Fruit fly (Drosophila melanogaster): ENCODE measurements around the gene GlcAT-S.

Gene GlcAT-S

dm6 chr2L:9567398-9567856 is 48.8 kb upstream of the GlcAT-S start (continued):
- peak; percentile 98 for TF ChIP-seq CG18599 (GFP tag; optimal IDR thresholded peaks at IDR 0.05)
- TF ChIP-seq B-H2 (GFP tag; optimal IDR thresholded peaks at IDR 0.05), result peak; percentile 100
- peak; percentile 96 for TF ChIP-seq CG13624 (GFP tag; optimal IDR thresholded peaks at IDR 0.05)
- peak; percentile 99 for TF ChIP-seq wek (GFP tag; optimal IDR thresholded peaks at IDR 0.05)
- peak; percentile 95 for TF ChIP-seq CG12236 (GFP tag; optimal IDR thresholded peaks at IDR 0.05)
- peak; percentile 94 for TF ChIP-seq cwo (GFP tag; optimal IDR thresholded peaks at IDR 0.05)
- no peak for TF ChIP-seq h (optimal IDR thresholded peaks at IDR 0.05)
- TF ChIP-seq pb (GFP tag; optimal IDR thresholded peaks at IDR 0.05), result peak; percentile 96
- peak; percentile 63 for TF ChIP-seq Deaf1 (tag; optimal IDR thresholded peaks at IDR 0.05)
- TF ChIP-seq stwl (tag; optimal IDR thresholded peaks at IDR 0.05), result peak; percentile 69
- TF ChIP-seq CG34224 (GFP tag; IDR thresholded peaks at IDR 0.05; ENCODE audit: partially characterized antibody), result peak; percentile 45; the same call in 1 of the 3 replicates
- no peak for TF ChIP-seq Dip2 (GFP tag; IDR thresholded peaks at IDR 0.05)
- TF ChIP-seq Dref (GFP tag; IDR thresholded peaks at IDR 0.05), result peak; percentile 35; the same call in 1 of the 2 replicates
- TF ChIP-seq CG34422 (GFP tag; IDR thresholded peaks at IDR 0.05), result peak; percentile 93
- TF ChIP-seq ap (GFP tag; IDR thresholded peaks at IDR 0.05), result peak; percentile 94
- peak; percentile 91 for TF ChIP-seq CG16863 (GFP tag; optimal IDR thresholded peaks at IDR 0.05)
- TF ChIP-seq toy (GFP tag; IDR thresholded peaks at IDR 0.05), result peak; percentile 85
- TF ChIP-seq CG11456 (GFP tag; IDR thresholded peaks at IDR 0.05), result peak; percentile 98
- TF ChIP-seq Hsf (GFP tag; optimal IDR thresholded peaks at IDR 0.05), result peak; percentile 95
- TF ChIP-seq nerfin-1 (tag; optimal IDR thresholded peaks at IDR 0.05), result peak; percentile 95
- peak; percentile 84 for TF ChIP-seq fu2 (GFP tag; optimal IDR thresholded peaks at IDR 0.05)
- TF ChIP-seq HmgD (GFP tag; optimal IDR thresholded peaks at IDR 0.05), result peak; percentile 89
- peak; percentile 81 for TF ChIP-seq Sry-β (GFP tag; optimal IDR thresholded peaks at IDR 0.05)
- TF ChIP-seq CG11093 (GFP tag; IDR thresholded peaks at IDR 0.05), result peak; percentile 33; the same call in 1 of the 3 replicates
- TF ChIP-seq CHES-1-like (GFP tag; optimal IDR thresholded peaks at IDR 0.05), result peak; percentile 97
- TF ChIP-seq bbx (GFP tag; IDR thresholded peaks at IDR 0.05; ENCODE audit: partially characterized antibody), result no peak
- peak; percentile 83 for TF ChIP-seq lbe (GFP tag; optimal IDR thresholded peaks at IDR 0.05)
- TF ChIP-seq CG1602 (GFP tag; optimal IDR thresholded peaks at IDR 0.05), result peak; percentile 82
- TF ChIP-seq nerfin-2 (GFP tag; IDR thresholded peaks at IDR 0.05; ENCODE audit: partially characterized antibody), result no peak
- peak; percentile 96 for TF ChIP-seq Sox102F (GFP tag; optimal IDR thresholded peaks at IDR 0.05)
- TF ChIP-seq sens (GFP tag), result peak; percentile 99
- TF ChIP-seq lab (GFP tag; optimal IDR thresholded peaks at IDR 0.05), result peak; percentile 100
- peak; percentile 89 for TF ChIP-seq CG4820 (GFP tag; optimal IDR thresholded peaks at IDR 0.05)
- peak; percentile 99 for TF ChIP-seq Ets65A (GFP tag)
- TF ChIP-seq grau (tag; optimal IDR thresholded peaks at IDR 0.05), result peak; percentile 95
- no peak for TF ChIP-seq zen2 (GFP tag; IDR thresholded peaks at IDR 0.05; ENCODE audit: partially characterized antibody)
- TF ChIP-seq org-1 (GFP tag; optimal IDR thresholded peaks at IDR 0.05), result peak; percentile 98
- peak; percentile 99 for TF ChIP-seq CG4707 (GFP tag; optimal IDR thresholded peaks at IDR 0.05)
- peak; percentile 97 for TF ChIP-seq Dbx (GFP tag; IDR thresholded peaks at IDR 0.05)
- peak; percentile 100 for TF ChIP-seq BtbVII (GFP tag; optimal IDR thresholded peaks at IDR 0.05)
- peak; percentile 99 for TF ChIP-seq CG33213 (GFP tag; optimal IDR thresholded peaks at IDR 0.05)
- TF ChIP-seq Fer3 (tag; optimal IDR thresholded peaks at IDR 0.05), result peak; percentile 99
- peak; percentile 95 for TF ChIP-seq Adf1 (GFP tag; IDR thresholded peaks at IDR 0.05)
- peak; percentile 95 for TF ChIP-seq CG31365 (tag; optimal IDR thresholded peaks at IDR 0.05)
- TF ChIP-seq vnd (GFP tag; IDR thresholded peaks at IDR 0.05; ENCODE audit: partially characterized antibody), result no peak
- peak; percentile 90 for TF ChIP-seq chn (GFP tag; optimal IDR thresholded peaks at IDR 0.05)
- TF ChIP-seq B-H1 (GFP tag; IDR thresholded peaks at IDR 0.05), result peak; percentile 90; the same call in 2 of the 3 replicates
- TF ChIP-seq Mrtf (GFP tag; IDR thresholded peaks at IDR 0.05), result peak; percentile 89
- TF ChIP-seq kay (GFP tag; optimal IDR thresholded peaks at IDR 0.05), result peak; percentile 65
- TF ChIP-seq dati (GFP tag; IDR thresholded peaks at IDR 0.05), result peak; percentile 91
- TF ChIP-seq Doc3 (GFP tag; IDR thresholded peaks at IDR 0.05; ENCODE audit: partially characterized antibody), result no peak

Measured in whole organism, embryonic.